Worm (Caenorhabditis elegans): Measurements from ENCODE around the gene C45B11.8.

ce11 chrV:10991789-10992188 lies 48.8 kb upstream of the C45B11.8 start, which contains the start of gene frpr-9:
- TF ChIP-seq dve-1 (tag; optimal IDR thresholded peaks at IDR 0.05; ENCODE audit: insufficient read depth) (no peak), unc-62 (GFP tag; optimal IDR thresholded peaks at IDR 0.05 in 1 of 2) (no peak), unc-62 (tag; optimal IDR thresholded peaks at IDR 0.05) (no peak), daf-12 (tag; optimal IDR thresholded peaks at IDR 0.05) (no peak), unc-39 (tag; optimal IDR thresholded peaks at IDR 0.05) (no peak)
